Worm (Caenorhabditis elegans): ENCODE data around the gene F28H6.8.

F28H6.8 gene

ce11 chrX:14113347-14113746 lies 20.8 kb downstream of the F28H6.8 start, which contains the start of gene nhr-281:
Gene nhr-281 (minus strand): TSS chrX:14113447.
- TF ChIP-seq hmg-20 (GFP tag; IDR thresholded peaks at IDR 0.05) (no peak), F37B4.10 (GFP tag; IDR thresholded peaks at IDR 0.05) (no peak), F52B5.7 (tag; optimal IDR thresholded peaks at IDR 0.05) (no peak), ceh-58 (GFP tag; IDR thresholded peaks at IDR 0.05) (no peak), somi-1 (GFP tag; optimal IDR thresholded peaks at IDR 0.05) (no peak), nhr-120 (GFP tag; IDR thresholded peaks at IDR 0.05) (no peak), nhr-80 (tag; optimal IDR thresholded peaks at IDR 0.05) (no peak), bed-1 (GFP tag; IDR thresholded peaks at IDR 0.05) (no peak), cebp-1 (GFP tag; IDR thresholded peaks at IDR 0.05) (no peak), cebp-1 (tag; optimal IDR thresholded peaks at IDR 0.05) (no peak), nfyb-1 (GFP tag; IDR thresholded peaks at IDR 0.05) (no peak), Y53F4B.3 (GFP tag; IDR thresholded peaks at IDR 0.05) (no peak), egrh-3 (GFP tag; IDR thresholded peaks at IDR 0.05) (no peak), lin-26 (GFP tag; IDR thresholded peaks at IDR 0.05) (no peak), ztf-6 (GFP tag; IDR thresholded peaks at IDR 0.05) (no peak), attf-5 (GFP tag; optimal IDR thresholded peaks at IDR 0.05) (no peak), attf-6 (GFP tag; IDR thresholded peaks at IDR 0.05) (no peak), D2030.7 (GFP tag; IDR thresholded peaks at IDR 0.05) (no peak), aptf-2 (GFP tag; conservative IDR thresholded peaks at IDR 0.05) (no peak), hrde-1 (tag; optimal IDR thresholded peaks at IDR 0.05; ENCODE audit: borderline replicate concordance) (no peak)

- TF ChIP-seq dox-1 (GFP tag; IDR thresholded peaks at IDR 0.05) (no peak), lag-1 (GFP tag; IDR thresholded peaks at IDR 0.05) (no peak), tbp1 (GFP tag; optimal IDR thresholded peaks at IDR 0.05) (no peak), hlh-26 (GFP tag; conservative IDR thresholded peaks at IDR 0.05) (no peak), gei-17 (GFP tag; optimal IDR thresholded peaks at IDR 0.05) (no peak), nhr-80 (tag; optimal IDR thresholded peaks at IDR 0.05) (no peak), rec-8 (tag; optimal IDR thresholded peaks at IDR 0.05) (no peak), somi-1 (GFP tag; optimal IDR thresholded peaks at IDR 0.05) (no peak), ceh-40 (GFP tag; IDR thresholded peaks at IDR 0.05) (no peak), dpff-1 (tag; optimal IDR thresholded peaks at IDR 0.05) (no peak), F37B4.10 (GFP tag; IDR thresholded peaks at IDR 0.05) (no peak), F55B11.4 (tag; optimal IDR thresholded peaks at IDR 0.05; ENCODE audit: borderline replicate concordance, insufficient read depth) (no peak), mxl-1 (tag; optimal IDR thresholded peaks at IDR 0.05) (no peak), ztf-22 (GFP tag; optimal IDR thresholded peaks at IDR 0.05) (no peak), F23B12.7 (tag; optimal IDR thresholded peaks at IDR 0.05; ENCODE audit: insufficient read depth) (no peak), egl-18 (GFP tag; IDR thresholded peaks at IDR 0.05) (no peak), sea-2 (GFP tag; IDR thresholded peaks at IDR 0.05) (no peak), efl-1 (GFP tag; optimal IDR thresholded peaks at IDR 0.05) (no peak)
Observed at ce11 chrX:14108245-14108644, 25.9 kb downstream of the F28H6.8 start, which contains the start of gene F16B12.7. Gene F16B12.7 (plus strand): TSS chrX:14108545.

ce11 chrX:14102474-14102873 lies 31.7 kb downstream of the F28H6.8 start:
- TF ChIP-seq sea-2 (GFP tag; IDR thresholded peaks at IDR 0.05) (no peak), C17E4.6 (GFP tag; IDR thresholded peaks at IDR 0.05) (no peak), cebp-1 (GFP tag; IDR thresholded peaks at IDR 0.05) (no peak), cebp-1 (tag; optimal IDR thresholded peaks at IDR 0.05) (no peak), mel-28 (tag; optimal IDR thresholded peaks at IDR 0.05; ENCODE audit: borderline replicate concordance) (no peak), lin-54 (GFP tag; optimal IDR thresholded peaks at IDR 0.05) (no peak), hmg-1.2 (GFP tag; IDR thresholded peaks at IDR 0.05) (no peak), unc-130 (GFP tag; optimal IDR thresholded peaks at IDR 0.05) (no peak), Y95B8A.8 (GFP tag; IDR thresholded peaks at IDR 0.05) (no peak), Y53G8AR.9 (GFP tag; conservative IDR thresholded peaks at IDR 0.05) (no peak)
